Fruit fly (Drosophila melanogaster): ENCODE results near the gene Hmx.

dm6 chr3R:17546115-17546705, 12.5 kb upstream of the Hmx start, which contains the start of gene Prx3:
- TF ChIP-seq rgr (GFP tag; optimal IDR thresholded peaks at IDR 0.05) (no peak), br (GFP tag; optimal IDR thresholded peaks at IDR 0.05) (no peak), Dfd (GFP tag; optimal IDR thresholded peaks at IDR 0.05) (no peak), jim (GFP tag; optimal IDR thresholded peaks at IDR 0.05) (no peak), Dif (GFP tag; optimal IDR thresholded peaks at IDR 0.05; ENCODE audit: partially characterized antibody) (no peak), Hr78 (GFP tag; optimal IDR thresholded peaks at IDR 0.05) (no peak), Abd-B (GFP tag; optimal IDR thresholded peaks at IDR 0.05) (no peak), Myc (optimal IDR thresholded peaks at IDR 0.05) (no peak), woc (GFP tag; optimal IDR thresholded peaks at IDR 0.05) (no peak), HLH106 (tag; optimal IDR thresholded peaks at IDR 0.05) (no peak), foxo (GFP tag; optimal IDR thresholded peaks at IDR 0.05) (no peak)
